Worm (Caenorhabditis elegans): Measurements from ENCODE around the gene F41C3.7.

F41C3.7 gene

DNA sequence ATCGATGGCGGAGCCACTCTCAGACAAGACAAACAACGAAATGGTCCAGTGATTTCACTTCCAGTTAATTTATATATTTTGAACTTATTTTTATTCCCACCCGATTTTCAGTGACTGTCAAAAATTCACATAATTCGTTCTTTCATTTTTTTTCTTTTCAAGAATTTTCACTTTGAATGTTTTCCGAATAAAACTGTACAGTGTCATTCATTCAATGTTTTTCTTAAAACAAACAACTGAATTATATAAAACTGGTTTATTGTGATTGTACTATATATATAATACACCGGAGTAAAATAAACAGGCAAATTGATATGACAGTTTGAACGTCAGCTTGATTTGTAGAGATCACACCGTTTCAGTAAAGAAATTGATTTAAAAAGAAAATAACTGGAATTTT lies 26.8 kb upstream of the F41C3.7 start:
- TF ChIP-seq ceh-100 (GFP tag; IDR thresholded peaks at IDR 0.05) (no peak; the same call in 1 of the 2 replicates), F52B5.7 (tag; optimal IDR thresholded peaks at IDR 0.05) (no peak), nfyb-1 (GFP tag; IDR thresholded peaks at IDR 0.05) (0 out of 2 replicates have a peak, but pooled peaks have one; percentile 28), F49E8.2 (tag; optimal IDR thresholded peaks at IDR 0.05; ENCODE audit: insufficient read depth) (peak; percentile 62), snpc-3.4 (tag; optimal IDR thresholded peaks at IDR 0.05) (peak; percentile 48), snpc-4 (GFP tag; optimal IDR thresholded peaks at IDR 0.05) (no peak), snpc-4 (tag; optimal IDR thresholded peaks at IDR 0.05) (no peak), mel-28 (tag; optimal IDR thresholded peaks at IDR 0.05; ENCODE audit: borderline replicate concordance) (no peak), zfh-2 (GFP tag; conservative IDR thresholded peaks at IDR 0.05) (no peak), ztf-3 (GFP tag; optimal IDR thresholded peaks at IDR 0.05) (no peak), hmg-1.2 (GFP tag; IDR thresholded peaks at IDR 0.05) (peak; percentile 45), athp-1 (tag; optimal IDR thresholded peaks at IDR 0.05) (peak; percentile 2), lin-54 (GFP tag; optimal IDR thresholded peaks at IDR 0.05) (peak; percentile 58), somi-1 (GFP tag; optimal IDR thresholded peaks at IDR 0.05) (no peak), F37B4.10 (GFP tag; IDR thresholded peaks at IDR 0.05) (no peak), B0019.2 (GFP tag; conservative IDR thresholded peaks at IDR 0.05) (no peak), F39B2.1 (GFP tag; IDR thresholded peaks at IDR 0.05) (no peak), gei-17 (GFP tag; optimal IDR thresholded peaks at IDR 0.05) (no peak), C06A6.2 (GFP tag; conservative IDR thresholded peaks at IDR 0.05) (no peak), hsf-1 (GFP tag; IDR thresholded peaks at IDR 0.05) (peak; percentile 80), ZK185.1 (tag; optimal IDR thresholded peaks at IDR 0.05; ENCODE audit: poor library complexity, severe bottlenecking) (no peak), repo-1 (tag; optimal IDR thresholded peaks at IDR 0.05) (peak; percentile 53), atf-7 (tag; optimal IDR thresholded peaks at IDR 0.05) (peak; percentile 11), egl-44 (GFP tag; IDR thresholded peaks at IDR 0.05) (no peak), aptf-3 (GFP tag; IDR thresholded peaks at IDR 0.05) (no peak), F22D6.2 (tag; optimal IDR thresholded peaks at IDR 0.05) (no peak), cebp-1 (GFP tag; IDR thresholded peaks at IDR 0.05) (no peak), cebp-1 (tag; optimal IDR thresholded peaks at IDR 0.05) (peak; percentile 58), F10E7.11 (tag; optimal IDR thresholded peaks at IDR 0.05) (no peak), ztf-6 (GFP tag; IDR thresholded peaks at IDR 0.05) (no peak), zim-3 (tag; optimal IDR thresholded peaks at IDR 0.05) (no peak), F33H1.4 (GFP tag; IDR thresholded peaks at IDR 0.05) (peak; percentile 36; the same call in 1 of the 2 replicates), hrde-1 (tag; optimal IDR thresholded peaks at IDR 0.05; ENCODE audit: borderline replicate concordance) (peak; percentile 92), attf-3 (GFP tag; conservative IDR thresholded peaks at IDR 0.05) (no peak), let-607 (tag; optimal IDR thresholded peaks at IDR 0.05) (no peak), sea-2 (GFP tag; IDR thresholded peaks at IDR 0.05) (no peak), bed-1 (GFP tag; IDR thresholded peaks at IDR 0.05) (no peak), sptf-2 (GFP tag; optimal IDR thresholded peaks at IDR 0.05) (no peak), Y53F4B.3 (GFP tag; IDR thresholded peaks at IDR 0.05) (no peak), egrh-3 (GFP tag; IDR thresholded peaks at IDR 0.05) (no peak), lsl-1 (GFP tag; optimal IDR thresholded peaks at IDR 0.05) (peak; percentile 55), die-1 (tag; optimal IDR thresholded peaks at IDR 0.05) (peak; percentile 10), pbrm-1 (GFP tag; IDR thresholded peaks at IDR 0.05) (no peak), madf-10 (tag; optimal IDR thresholded peaks at IDR 0.05) (no peak), sdz-38 (tag; optimal IDR thresholded peaks at IDR 0.05) (no peak), K11D2.4 (GFP tag; IDR thresholded peaks at IDR 0.05) (no peak), K12H6.12 (tag; optimal IDR thresholded peaks at IDR 0.05) (no peak), fkh-3 (tag; optimal IDR thresholded peaks at IDR 0.05) (no peak), lsy-27 (tag; optimal IDR thresholded peaks at IDR 0.05; ENCODE audit: borderline replicate concordance, insufficient read depth) (no peak)

All from whole organism, young adult.